Fruit fly (Drosophila melanogaster) whole organism, embryonic: ENCODE data around the gene CG8526.

Experiments used
- Abd-B ChIP-seq: fragments of 200-800 bp; sonication (Bioruptor generic); optimal IDR thresholded peaks from 2 replicates; lab custom pipeline; 2018; ENCODE audit warnings: missing biosample characterization, mild to moderate bottlenecking, missing genetic modification characterization, moderate library complexity
- Atf3 ChIP-seq: fragments of 200-800 bp; sonication (Bioruptor generic); optimal IDR thresholded peaks from 3 replicates; lab custom pipeline; 2016; ENCODE audit warnings: missing biosample characterization, missing genetic modification characterization
- CG10565 ChIP-seq: fragments of 200-800 bp; sonication (Bioruptor generic); optimal IDR thresholded peaks from 3 replicates; lab custom pipeline; 2016; ENCODE audit warnings: missing biosample characterization, mild to moderate bottlenecking, missing genetic modification characterization
- CG10654 ChIP-seq: fragments of 200-800 bp; sonication (Bioruptor generic); optimal IDR thresholded peaks from 2 replicates; lab custom pipeline; 2016; ENCODE audit warnings: missing biosample characterization, missing genetic modification characterization
- CG12219 ChIP-seq: fragments of 200-800 bp; sonication (Bioruptor generic); optimal IDR thresholded peaks from 3 replicates; lab custom pipeline; 2018; ENCODE audit warnings: missing biosample characterization, mild to moderate bottlenecking, missing genetic modification characterization
- CG1233 ChIP-seq: fragments of 200-800 bp; sonication (Bioruptor generic); optimal IDR thresholded peaks from 4 replicates; lab custom pipeline; 2018; ENCODE audit warnings: missing biosample characterization, mild to moderate bottlenecking, missing genetic modification characterization
- CG12659 ChIP-seq: fragments of 200-800 bp; sonication (Bioruptor generic); optimal IDR thresholded peaks from 3 replicates; lab custom pipeline; 2017; ENCODE audit warnings: mild to moderate bottlenecking, missing biosample characterization, missing genetic modification reagents, missing genetic modification characterization
- CG13123 ChIP-seq: fragments of 200-800 bp; sonication (Bioruptor generic); optimal IDR thresholded peaks from 2 replicates; lab custom pipeline; 2016; ENCODE audit warnings: missing biosample characterization, missing genetic modification characterization
- CG14441 ChIP-seq: fragments of 200-800 bp; sonication (Bioruptor generic); IDR thresholded peaks from 2 replicates; pipeline ENCODE4 v1.3.6; 2022; ENCODE audit warnings: missing biosample characterization, missing genetic modification characterization
- CG18764 ChIP-seq: fragments of 200-800 bp; sonication (Bioruptor generic); optimal IDR thresholded peaks from 3 replicates; lab custom pipeline; 2016; ENCODE audit warnings: missing biosample characterization, missing genetic modification characterization
- CG2129 ChIP-seq: fragments of 200-800 bp; sonication (Bioruptor generic); IDR thresholded peaks from 2 replicates; pipeline ENCODE4 v1.3.6; 2022; ENCODE audit warnings: missing biosample characterization, missing genetic modification characterization; ENCODE audit not compliant: partially characterized antibody
- CG3281 ChIP-seq: fragments of 200-800 bp; sonication (Bioruptor generic); optimal IDR thresholded peaks from 3 replicates; lab custom pipeline; 2017; ENCODE audit warnings: missing biosample characterization, mild to moderate bottlenecking, missing genetic modification characterization
- CG33213 ChIP-seq: fragments of 200-800 bp; sonication (Bioruptor generic); optimal IDR thresholded peaks from 3 replicates; lab custom pipeline; 2016; ENCODE audit warnings: missing biosample characterization, missing genetic modification characterization
- CG34224 ChIP-seq: fragments of 200-800 bp; sonication (Bioruptor generic); IDR thresholded peaks from 3 replicates; pipeline ENCODE4 v1.3.6; 2022; ENCODE audit warnings: missing biosample characterization, missing genetic modification characterization; ENCODE audit not compliant: partially characterized antibody
- CG3847 ChIP-seq: fragments of 200-800 bp; sonication (Bioruptor generic); IDR thresholded peaks from 2 replicates; pipeline ENCODE4 v1.3.6; 2022; ENCODE audit warnings: missing biosample characterization, missing genetic modification characterization
- CG6254 ChIP-seq: fragments of 200-800 bp; sonication (Bioruptor generic); optimal IDR thresholded peaks from 3 replicates; lab custom pipeline; 2017; ENCODE audit warnings: mild to moderate bottlenecking, missing biosample characterization, missing genetic modification reagents, missing genetic modification characterization
- CG7987 ChIP-seq: fragments of 200-800 bp; sonication (Bioruptor generic); optimal IDR thresholded peaks from 2 replicates; lab custom pipeline; 2018; ENCODE audit warnings: missing biosample characterization, mild to moderate bottlenecking, missing genetic modification characterization, moderate library complexity
- CG8478 ChIP-seq: fragments of >200 bp; optimal IDR thresholded peaks from 2 replicates; lab custom pipeline; 2018
- CG9932 ChIP-seq: fragments of 200-800 bp; sonication (Bioruptor generic); IDR thresholded peaks from 2 replicates; pipeline ENCODE4 v1.3.6; 2022; ENCODE audit warnings: missing biosample characterization, missing genetic modification characterization
- Dfd ChIP-seq, 2 experiments: fragments of >200 bp; optimal IDR thresholded peaks; 2 replicates each; lab custom pipeline; 2017; ENCODE audit warnings: missing biosample characterization in 2 of 2, missing genetic modification characterization in 2 of 2
- Elba2 ChIP-seq: fragments of 200-800 bp; sonication (Bioruptor generic); optimal IDR thresholded peaks from 3 replicates; lab custom pipeline; 2016; ENCODE audit warnings: missing biosample characterization, missing genetic modification characterization
- Gug ChIP-seq: fragments of 200-800 bp; sonication (Bioruptor generic); IDR thresholded peaks from 4 replicates; pipeline ENCODE4 v1.3.6; 2022; ENCODE audit warnings: missing biosample characterization, missing genetic modification characterization
- Hand ChIP-seq: fragments of 200-800 bp; sonication (Bioruptor generic); optimal IDR thresholded peaks from 2 replicates; lab custom pipeline; 2017; ENCODE audit warnings: mild to moderate bottlenecking, missing biosample characterization, missing genetic modification reagents, missing genetic modification characterization
- Hr51 ChIP-seq, 2 experiments: fragments of 200-800 bp; sonication (Bioruptor generic); optimal IDR thresholded peaks; 2 replicates in 1 of 2; 3 replicates in 1 of 2; lab custom pipeline; 2016 to 2018; ENCODE audit warnings: missing biosample characterization in 2 of 2, missing genetic modification characterization in 2 of 2, mild to moderate bottlenecking in 1 of 2, moderate library complexity in 1 of 2
- Hsf ChIP-seq: fragments of 200-800 bp; sonication (Bioruptor generic); optimal IDR thresholded peaks from 3 replicates; lab custom pipeline; 2016; ENCODE audit warnings: missing biosample characterization, missing genetic modification characterization
- Myb ChIP-seq: fragments of 200-800 bp; sonication (Bioruptor generic); optimal IDR thresholded peaks from 2 replicates; lab custom pipeline; 2016; ENCODE audit warnings: missing biosample characterization, missing genetic modification characterization
- NC2β ChIP-seq: fragments of 200-800 bp; sonication (Bioruptor generic); optimal IDR thresholded peaks from 2 replicates; lab custom pipeline; 2016; ENCODE audit warnings: missing biosample characterization, missing genetic modification characterization
- Rx ChIP-seq: fragments of 200-800 bp; sonication (Bioruptor generic); IDR thresholded peaks from 2 replicates; pipeline ENCODE4 v1.3.6; 2022; ENCODE audit warnings: missing biosample characterization, missing genetic modification characterization
- Tbp ChIP-seq: fragments of >200 bp; optimal IDR thresholded peaks from 2 replicates; lab custom pipeline; 2018; ENCODE audit warnings: missing biosample characterization, missing genetic modification characterization
- ac ChIP-seq: fragments of 200-800 bp; sonication (Bioruptor generic); optimal IDR thresholded peaks from 3 replicates; lab custom pipeline; 2017; ENCODE audit warnings: missing biosample characterization, mild to moderate bottlenecking, missing genetic modification characterization
- aop ChIP-seq: fragments of 200-800 bp; sonication (Bioruptor generic); IDR thresholded peaks from 2 replicates; pipeline ENCODE4 v1.3.6; 2022; ENCODE audit warnings: missing biosample characterization, missing genetic modification characterization
- ase ChIP-seq: fragments of 200-800 bp; sonication (Bioruptor generic); IDR thresholded peaks from 3 replicates; pipeline ENCODE4 v1.3.6; 2022; ENCODE audit warnings: missing biosample characterization, missing genetic modification characterization
- bsh ChIP-seq, 2 experiments: fragments of 200-800 bp; sonication (Bioruptor generic); optimal IDR thresholded peaks; 2 replicates each; lab custom pipeline; 2017 to 2018; ENCODE audit warnings: mild to moderate bottlenecking in 2 of 2, missing biosample characterization in 2 of 2, missing genetic modification characterization in 2 of 2, moderate library complexity in 1 of 2
- crp ChIP-seq, 2 experiments: fragments of 200-800 bp; sonication (Bioruptor generic); optimal IDR thresholded peaks; 2 replicates in 1 of 2; 3 replicates in 1 of 2; lab custom pipeline; 2017; ENCODE audit warnings: missing biosample characterization in 2 of 2, missing genetic modification characterization in 2 of 2, mild to moderate bottlenecking in 1 of 2, moderate library complexity in 1 of 2
- ems ChIP-seq: fragments of 200-800 bp; sonication (Bioruptor generic); optimal IDR thresholded peaks from 3 replicates; lab custom pipeline; 2016; ENCODE audit warnings: missing biosample characterization, missing genetic modification characterization
- grau ChIP-seq: fragments of 200-800 bp; optimal IDR thresholded peaks from 3 replicates; lab custom pipeline; 2019; ENCODE audit warnings: missing biosample characterization, mild to moderate bottlenecking, missing genetic modification characterization, moderate library complexity
- gt ChIP-seq: fragments of 200-800 bp; sonication (Bioruptor generic); IDR thresholded peaks from 2 replicates; pipeline ENCODE4 v1.3.6; 2022; ENCODE audit warnings: missing biosample characterization, missing genetic modification characterization
- her ChIP-seq: fragments of 200-800 bp; sonication (Bioruptor generic); optimal IDR thresholded peaks from 2 replicates; lab custom pipeline; 2016; ENCODE audit warnings: missing biosample characterization, missing genetic modification characterization
- inv ChIP-seq: fragments of 200-800 bp; sonication (Bioruptor generic); IDR thresholded peaks from 2 replicates; pipeline ENCODE4 v1.3.6; 2022; ENCODE audit warnings: missing biosample characterization, missing genetic modification characterization; ENCODE audit not compliant: partially characterized antibody
- jing ChIP-seq: fragments of 200-800 bp; sonication (Bioruptor generic); optimal IDR thresholded peaks from 2 replicates; lab custom pipeline; 2018; ENCODE audit warnings: missing biosample characterization, mild to moderate bottlenecking, missing genetic modification characterization
- kay ChIP-seq: fragments of 200-800 bp; sonication (Bioruptor generic); optimal IDR thresholded peaks from 2 replicates; lab custom pipeline; 2016; ENCODE audit warnings: missing biosample characterization, missing genetic modification characterization
- luna ChIP-seq: fragments of 200-800 bp; sonication (Bioruptor generic); optimal IDR thresholded peaks from 2 replicates; lab custom pipeline; 2016; ENCODE audit warnings: missing biosample characterization, missing genetic modification characterization
- pb ChIP-seq: fragments of 200-800 bp; sonication (Bioruptor generic); optimal IDR thresholded peaks from 3 replicates; lab custom pipeline; 2016; ENCODE audit warnings: missing biosample characterization, missing genetic modification characterization
- rib ChIP-seq: fragments of 200-800 bp; sonication (Bioruptor generic); IDR thresholded peaks from 2 replicates; pipeline ENCODE4 v1.3.6; 2022; ENCODE audit warnings: missing biosample characterization, missing genetic modification characterization
- row ChIP-seq: fragments of 200-800 bp; sonication (Bioruptor generic); IDR thresholded peaks from 3 replicates; pipeline ENCODE4 v1.3.6; 2022; ENCODE audit warnings: missing biosample characterization, missing genetic modification characterization
- sc ChIP-seq, 3 experiments: fragments of >200 bp in 2 of 3; fragments of 200-800 bp in 1 of 3; sonication (Bioruptor generic) in 1 of 3; optimal IDR thresholded peaks; 2 replicates in 2 of 3; 3 replicates in 1 of 3; lab custom pipeline; 2017; ENCODE audit warnings: mild to moderate bottlenecking in 1 of 3, missing biosample characterization in 1 of 3, missing genetic modification characterization in 1 of 3, missing genetic modification reagents in 1 of 3
- scrt ChIP-seq: fragments of 200-800 bp; sonication (Bioruptor generic); optimal IDR thresholded peaks from 2 replicates; lab custom pipeline; 2018; ENCODE audit warnings: missing biosample characterization, mild to moderate bottlenecking, missing genetic modification characterization, moderate library complexity
- vnd ChIP-seq: fragments of 200-800 bp; sonication (Bioruptor generic); IDR thresholded peaks from 3 replicates; pipeline ENCODE4 v1.3.6; 2022; ENCODE audit warnings: missing biosample characterization, missing genetic modification characterization; ENCODE audit not compliant: partially characterized antibody
- wek ChIP-seq: fragments of 200-800 bp; sonication (Bioruptor generic); optimal IDR thresholded peaks from 3 replicates; lab custom pipeline; 2018; ENCODE audit warnings: missing biosample characterization, mild to moderate bottlenecking, missing genetic modification characterization, moderate library complexity

CG8526 gene

dm6 chr3R:9759360-9760191 is 41.5 kb upstream of the CG8526 start, which contains the start of gene Mpi (continued):
- TF ChIP-seq row (GFP tag; lab: Robert Waterston, UW) (peak; percentile 92), her (no peak), CG13123 (GFP tag; lab: Kevin White, UChicago) (no peak), Hand (GFP tag; lab: Kevin White, UChicago) (peak; percentile 21), CG8478 (lab: Kevin White, UChicago) (no peak), CG7987 (GFP tag; lab: Kevin White, UChicago) (peak; percentile 22), Atf3 (GFP tag; lab: Kevin White, UChicago) (no peak), sc (optimal IDR thresholded peaks at IDR 0.05; lab: Kevin White, UChicago) (no peak), sc (GFP tag; optimal IDR thresholded peaks at IDR 0.05; lab: Kevin White, UChicago) (no peak), Dfd (GFP tag; optimal IDR thresholded peaks at IDR 0.05; lab: Kevin White, UChicago) (no peak), inv (GFP tag; lab: Robert Waterston, UW) (peak; percentile 44), CG10565 (GFP tag; lab: Kevin White, UChicago) (no peak), bsh (GFP tag; optimal IDR thresholded peaks at IDR 0.05; lab: Kevin White, UChicago) (peak in 1 of 2 experiments; percentile 42), pb (GFP tag; lab: Kevin White, UChicago) (no peak), kay (GFP tag; lab: Kevin White, UChicago) (no peak), ac (GFP tag; lab: Kevin White, UChicago) (no peak), CG12659 (GFP tag; lab: Kevin White, UChicago) (peak; percentile 62), Rx (GFP tag; lab: Robert Waterston, UW) (no peak), CG18764 (no peak), CG9932 (GFP tag; lab: Robert Waterston, UW) (peak; percentile 36), rib (no peak), crp (GFP tag; optimal IDR thresholded peaks at IDR 0.05; lab: Kevin White, UChicago) (peak in 1 of 2 experiments; percentile 79), CG12219 (GFP tag; lab: Kevin White, UChicago) (peak; percentile 11), luna (GFP tag; lab: Kevin White, UChicago) (no peak), CG10654 (GFP tag; lab: Kevin White, UChicago) (no peak), ase (GFP tag; lab: Robert Waterston, UW) (no peak), grau (tag; lab: Kevin White, UChicago) (no peak), ems (peak; percentile 23), Gug (no peak), scrt (GFP tag; lab: Kevin White, UChicago) (no peak), vnd (GFP tag; lab: Robert Waterston, UW) (no peak), Elba2 (GFP tag; lab: Kevin White, UChicago) (no peak), aop (GFP tag; lab: Robert Waterston, UW) (no peak), Hsf (GFP tag; lab: Kevin White, UChicago) (peak; percentile 13), CG6254 (no peak), NC2β (GFP tag; lab: Kevin White, UChicago) (no peak), CG1233 (GFP tag; lab: Kevin White, UChicago) (peak; percentile 18), gt (GFP tag; lab: Robert Waterston, UW) (no peak), Abd-B (GFP tag; lab: Kevin White, UChicago) (no peak), CG2129 (GFP tag; lab: Robert Waterston, UW) (peak; percentile 45; the same call in 1 of the 2 replicates), jing (GFP tag; lab: Kevin White, UChicago) (no peak), CG3847 (GFP tag; lab: Robert Waterston, UW) (no peak), CG33213 (GFP tag; lab: Kevin White, UChicago) (no peak), CG34224 (GFP tag; lab: Robert Waterston, UW) (peak; percentile 42; the same call in 1 of the 3 replicates), CG3281 (GFP tag; lab: Kevin White, UChicago) (peak; percentile 33), Hr51 (GFP tag; optimal IDR thresholded peaks at IDR 0.05; lab: Kevin White, UChicago) (no peak), Myb (GFP tag; lab: Kevin White, UChicago) (no peak), wek (GFP tag; lab: Kevin White, UChicago) (peak; percentile 12), Tbp (GFP tag; lab: Kevin White, UChicago) (no peak), CG14441 (no peak)
